Worm (Caenorhabditis elegans) whole organism, dauer: ENCODE data around the gene scl-20.

Experiments
- unc-62 ChIP-seq: sonication (generic microtip); optimal IDR thresholded peaks from 2 replicates; lab custom pipeline; 2017; ENCODE audit warnings: missing biosample characterization, missing genetic modification reagents, missing genetic modification characterization

Gene scl-20

ce11 chrV:18748726-18749125, 14.4 kb upstream of the scl-20 start, which contains the start of gene clec-252:
Gene clec-252, minus strand, starts transcription at chrV:18748826.
- TF ChIP-seq unc-62 (GFP tag; lab: Kevin White, UChicago), result no peak

- no peak for TF ChIP-seq unc-62 (GFP tag; lab: Kevin White, UChicago)
These were observed 12.8 kb upstream of the scl-20 start, which contains the start of gene clec-251 for ce11 chrV:18746937-18747660. Gene clec-251, minus strand, starts transcription at chrV:18746987.

DNA sequence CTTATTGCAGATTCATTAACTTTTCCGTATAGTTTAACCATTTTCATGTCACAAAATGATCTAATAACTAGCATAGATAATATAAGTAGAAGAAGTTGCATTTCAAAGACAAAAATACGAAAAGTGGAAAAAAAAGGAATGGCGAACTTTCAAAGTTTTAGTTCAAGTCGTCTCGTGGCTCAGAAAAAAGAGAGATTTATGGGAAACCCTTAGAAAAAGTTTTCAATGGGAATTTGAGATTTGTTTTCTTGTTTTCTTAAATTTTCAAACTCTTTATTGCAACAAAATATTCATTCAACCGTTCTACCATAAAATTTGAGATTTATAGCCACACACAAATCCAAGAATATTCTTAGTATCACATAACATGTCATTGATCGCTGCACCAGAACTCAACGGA, 7.8 kb upstream of the scl-20 start, which contains the start of gene clec-250:
Gene clec-250, minus strand, starts transcription at position 101 of the 400 bp plus-strand sequence.
- no peak for TF ChIP-seq unc-62 (GFP tag; lab: Kevin White, UChicago)

- no peak for TF ChIP-seq unc-62 (GFP tag; lab: Kevin White, UChicago)
These were observed 3.4 kb upstream of the scl-20 start for ce11 chrV:18737646-18738045.

DNA sequence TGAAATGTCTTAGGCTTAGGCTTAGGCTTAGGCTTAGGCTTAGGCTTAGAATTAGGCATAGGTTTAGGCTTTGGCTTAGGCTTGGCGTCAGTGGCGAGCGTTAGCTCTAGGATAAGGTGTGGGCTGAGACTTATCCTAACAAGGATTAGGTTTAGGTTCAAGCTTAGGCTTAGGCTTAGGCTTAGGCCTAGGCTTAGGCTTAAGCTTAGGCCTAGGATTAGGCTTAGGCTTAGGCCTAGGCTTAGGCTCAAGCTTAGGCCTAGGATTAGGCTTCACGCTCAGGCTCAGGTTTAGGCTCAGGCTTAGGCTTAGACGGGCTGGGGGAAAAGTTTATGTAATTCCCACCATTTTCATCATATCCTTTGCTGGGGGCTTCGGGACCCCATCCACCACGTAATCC, 339 bp downstream of the scl-20 start:
- no peak for TF ChIP-seq unc-62 (GFP tag; lab: Kevin White, UChicago)

DNA sequence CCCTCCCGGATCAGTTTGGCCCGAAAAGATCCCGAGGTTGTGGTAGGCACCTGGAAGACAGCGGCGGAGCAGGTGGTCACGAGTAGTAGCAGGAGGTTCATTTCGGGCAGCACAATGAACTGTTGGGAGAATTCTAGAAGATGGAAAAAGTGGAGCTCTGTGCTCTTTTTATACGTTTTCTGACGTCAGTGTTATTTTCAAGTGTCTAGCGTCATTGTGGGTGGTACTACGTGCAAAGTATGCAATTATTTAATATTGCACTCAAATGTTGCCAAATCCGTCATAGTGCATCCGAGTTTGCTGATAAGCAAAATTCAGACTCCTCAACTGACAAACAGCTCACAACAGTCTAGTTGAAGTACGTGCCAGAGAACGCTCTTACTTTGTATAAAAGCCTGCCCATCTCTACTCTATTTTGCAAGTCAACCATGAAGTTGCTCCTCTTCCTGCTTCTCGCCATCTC, 2.7 kb downstream of the scl-20 start, which contains the start of the genes asp-18 and scl-19:
Gene asp-18, minus strand, starts transcription at position 101 of the 463 bp plus-strand sequence.
Gene scl-19, plus strand, starts transcription at position 413 of the 463 bp plus-strand sequence.
- no peak for TF ChIP-seq unc-62 (GFP tag; lab: Kevin White, UChicago)

- TF ChIP-seq unc-62 (GFP tag; lab: Kevin White, UChicago), result no peak
These were observed 4.9 kb downstream of the scl-20 start, which contains the start of gene asp-19 for ce11 chrV:18729324-18729924. Gene asp-19, minus strand, starts transcription at chrV:18729374.

ce11 chrV:18725858-18726257, 8.4 kb downstream of the scl-20 start:
- TF ChIP-seq unc-62 (GFP tag; lab: Kevin White, UChicago), result no peak

ce11 chrV:18724076-18724475, 10.2 kb downstream of the scl-20 start:
- no peak for TF ChIP-seq unc-62 (GFP tag; lab: Kevin White, UChicago)

DNA sequence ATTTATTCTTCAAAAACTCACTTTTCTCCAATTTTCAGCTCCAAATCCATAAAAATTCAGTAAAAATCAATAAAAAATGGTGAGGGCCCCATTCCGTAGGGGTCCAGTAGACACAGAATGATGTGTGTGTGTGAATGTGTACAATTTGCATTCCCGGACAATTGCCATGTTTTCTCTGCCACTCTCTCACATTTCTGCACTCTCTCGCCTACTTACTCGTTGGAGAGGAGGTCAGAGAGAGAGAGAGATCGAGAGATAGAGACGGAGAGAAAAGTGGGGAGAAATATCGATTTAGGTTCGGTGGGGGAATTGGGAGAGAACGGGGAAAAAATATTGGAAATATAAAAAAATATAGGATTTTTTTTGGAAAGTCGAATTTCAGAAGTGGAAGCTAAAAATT, 10.7 kb downstream of the scl-20 start:
- TF ChIP-seq unc-62 (GFP tag; lab: Kevin White, UChicago), result no peak

ce11 chrV:18722510-18723299, 11.6 kb downstream of the scl-20 start:
- TF ChIP-seq unc-62 (GFP tag; lab: Kevin White, UChicago), result no peak

DNA sequence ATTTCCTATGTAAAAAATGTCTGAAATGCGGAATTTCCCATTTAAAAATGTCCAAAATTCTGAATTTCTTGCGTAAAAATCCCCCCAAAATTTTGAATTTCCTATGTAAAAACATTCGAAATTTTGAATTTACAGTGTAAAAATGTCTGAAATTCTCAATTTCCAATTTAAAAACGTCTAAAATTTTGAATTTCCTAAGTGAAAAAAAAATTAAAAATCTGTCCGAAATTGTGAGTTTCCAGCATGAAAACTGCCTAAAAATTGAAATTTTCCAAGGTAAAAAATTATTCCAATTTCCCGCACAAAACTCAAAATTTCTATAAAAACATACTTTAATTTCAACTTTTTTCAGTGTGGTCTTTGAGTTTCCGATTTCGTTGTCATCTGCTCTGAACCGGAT, 12.4 kb downstream of the scl-20 start:
- TF ChIP-seq unc-62 (GFP tag; lab: Kevin White, UChicago), result no peak

DNA sequence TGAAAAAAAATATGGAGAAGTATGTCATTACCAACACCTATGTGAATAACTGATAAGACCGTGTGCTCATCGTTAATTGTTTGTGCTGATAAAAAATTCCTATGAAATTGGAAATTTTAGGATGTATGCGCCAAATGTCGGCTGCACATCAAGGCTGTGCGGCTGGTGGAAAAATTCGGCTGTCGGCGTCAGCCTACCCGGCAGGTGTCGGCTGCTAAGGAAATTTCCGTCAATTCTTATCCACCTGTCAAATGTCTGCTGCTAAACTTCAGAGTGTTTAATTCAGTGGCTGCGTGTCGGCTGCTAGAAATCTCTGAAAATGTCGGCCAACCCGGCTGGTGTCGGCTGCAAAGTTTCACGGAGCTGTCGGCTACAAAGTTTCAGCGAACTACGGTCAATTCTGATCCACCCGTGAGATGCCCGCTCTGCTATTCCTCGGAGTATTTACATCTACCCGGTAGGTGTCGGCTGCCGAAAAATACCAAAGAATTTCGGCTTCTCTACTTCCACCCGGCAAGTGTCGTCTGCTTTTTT, 14.3 kb downstream of the scl-20 start, which contains the start of gene Y17D7C.2:
Gene Y17D7C.2, minus strand, starts transcription at position 32 of the 534 bp plus-strand sequence.
- TF ChIP-seq unc-62 (GFP tag; lab: Kevin White, UChicago), result no peak

DNA sequence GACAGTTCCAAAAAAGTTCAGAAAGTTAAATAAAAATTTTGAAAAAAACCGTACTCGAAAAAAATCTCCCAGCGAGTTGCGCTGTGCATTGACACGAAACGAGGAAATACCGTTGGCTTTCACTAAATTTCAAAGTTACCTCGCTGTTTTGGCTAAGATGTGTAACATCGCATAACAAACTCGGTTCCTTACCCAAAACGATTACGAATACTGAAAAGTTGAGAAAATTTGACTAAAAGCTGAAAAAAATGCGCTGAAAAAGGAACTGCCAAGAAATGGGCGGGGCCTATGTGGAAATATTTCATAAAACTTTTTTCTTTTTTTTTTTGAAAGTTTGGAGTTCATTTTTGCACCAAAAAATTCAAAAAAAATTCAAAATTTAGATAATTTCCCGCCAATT, 14.9 kb downstream of the scl-20 start:
- no peak for TF ChIP-seq unc-62 (GFP tag; lab: Kevin White, UChicago)

- TF ChIP-seq unc-62 (GFP tag; lab: Kevin White, UChicago), result no peak
These were observed 22.2 kb downstream of the scl-20 start for ce11 chrV:18712118-18712517.
